Worm (Caenorhabditis elegans) whole organism, early embryonic: ENCODE measurements around the gene egl-20.

Source experiments
- B0310.2 ChIP-seq: sonication (generic microtip); optimal IDR thresholded peaks from 2 replicates; lab custom pipeline; 2016; ENCODE audit warnings: mild to moderate bottlenecking, missing genetic modification characterization, missing compliant biosample characterization
- ama-1 ChIP-seq: fragments of 150-350 bp; optimal IDR thresholded peaks from 2 replicates; lab custom pipeline; 2014
- flt-1 ChIP-seq: fragments of 200-800 bp; sonication (Bioruptor generic); IDR thresholded peaks from 2 replicates; pipeline ENCODE4 v1.3.6; 2022; ENCODE audit warnings: missing genetic modification characterization, missing compliant biosample characterization
- hmbx-1 ChIP-seq: sonication (generic microtip); optimal IDR thresholded peaks from 2 replicates; lab custom pipeline; 2016; ENCODE audit warnings: mild to moderate bottlenecking, missing genetic modification characterization, missing compliant biosample characterization
- hmg-4 ChIP-seq: fragments of 200-800 bp; sonication (Bioruptor generic); optimal IDR thresholded peaks from 2 replicates; lab custom pipeline; 2018; ENCODE audit warnings: mild to moderate bottlenecking, missing genetic modification characterization, missing compliant biosample characterization
- hnd-1 ChIP-seq: sonication (generic microtip); optimal IDR thresholded peaks from 2 replicates; lab custom pipeline; 2016; ENCODE audit warnings: missing genetic modification characterization, missing compliant biosample characterization

DNA sequence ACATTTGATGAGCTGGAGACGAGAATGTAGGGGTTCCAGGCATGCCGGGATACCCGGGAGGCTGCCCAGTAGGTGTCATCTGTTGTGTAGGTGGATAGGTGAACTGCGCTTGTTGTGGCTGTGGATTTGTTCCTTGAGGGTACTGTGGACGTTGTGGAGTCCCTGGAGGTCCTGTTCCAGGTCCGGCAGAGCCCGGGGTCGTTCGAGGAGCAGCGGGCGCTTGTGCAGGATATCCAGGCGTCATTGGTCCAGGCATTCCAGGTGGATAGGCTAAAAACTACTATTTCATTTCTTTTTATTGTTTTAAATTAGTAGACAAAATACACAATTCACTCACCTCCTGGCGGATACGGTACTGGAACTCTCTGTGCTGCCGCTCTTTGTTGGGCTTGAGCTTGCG, 20.1 kb downstream of the egl-20 start:
- no peak for TF ChIP-seq ama-1 (lab: Kevin White, UChicago)
- no peak for TF ChIP-seq B0310.2
- no peak for TF ChIP-seq hmbx-1
- TF ChIP-seq hnd-1 (tag; lab: Kevin White, UChicago), result no peak
- TF ChIP-seq flt-1 (GFP tag; lab: Robert Waterston, UW), result no peak
- no peak for TF ChIP-seq hmg-4
